Worm (Caenorhabditis elegans) whole organism, L3 larva: ENCODE results near the gene Y54G11A.4.

Source experiments
- R02D3.7 ChIP-seq: fragments of 150-350 bp; optimal IDR thresholded peaks from 2 replicates; lab custom pipeline; 2014; ENCODE audit warnings: missing biosample characterization, missing genetic modification characterization
- ZK546.5 ChIP-seq: sonication (generic microtip); optimal IDR thresholded peaks from 2 replicates; lab custom pipeline; 2017; ENCODE audit warnings: missing biosample characterization, missing genetic modification characterization
- aly-2 ChIP-seq: fragments of 150-350 bp; optimal IDR thresholded peaks from 2 replicates; lab custom pipeline; 2014; ENCODE audit warnings: missing biosample characterization, missing genetic modification characterization
- ama-1 ChIP-seq: fragments of 150-350 bp; optimal IDR thresholded peaks from 2 replicates; lab custom pipeline; 2018
- ceh-16 ChIP-seq: sonication (generic microtip); optimal IDR thresholded peaks from 2 replicates; lab custom pipeline; 2017; ENCODE audit warnings: missing biosample characterization, missing genetic modification characterization
- ceh-28 ChIP-seq: fragments of 150-350 bp; optimal IDR thresholded peaks from 2 replicates; lab custom pipeline; 2014; ENCODE audit warnings: missing biosample characterization, missing genetic modification reagents, missing genetic modification characterization
- ceh-82 ChIP-seq: fragments of 150-350 bp; optimal IDR thresholded peaks from 2 replicates; lab custom pipeline; 2014; ENCODE audit warnings: missing biosample characterization, missing genetic modification characterization
- ceh-9 ChIP-seq: sonication (generic microtip); optimal IDR thresholded peaks from 2 replicates; lab custom pipeline; 2018; ENCODE audit warnings: missing biosample characterization, missing genetic modification characterization
- daf-12 ChIP-seq: fragments of 150-350 bp; optimal IDR thresholded peaks from 2 replicates; lab custom pipeline; 2014; ENCODE audit warnings: missing biosample characterization, missing genetic modification reagents, missing genetic modification characterization
- egl-27 ChIP-seq: sonication (generic microtip); optimal IDR thresholded peaks from 4 replicates; lab custom pipeline; 2017; ENCODE audit warnings: missing biosample characterization, missing genetic modification reagents, missing genetic modification characterization
- egl-5 ChIP-seq: fragments of 150-350 bp; optimal IDR thresholded peaks from 2 replicates; lab custom pipeline; 2017; ENCODE audit warnings: missing biosample characterization, missing genetic modification reagents, missing genetic modification characterization, inconsistent platforms
- elt-1 ChIP-seq: fragments of 150-350 bp; optimal IDR thresholded peaks from 2 replicates; lab custom pipeline; 2014; ENCODE audit warnings: missing biosample characterization, missing genetic modification characterization
- elt-2 ChIP-seq: sonication (generic microtip); optimal IDR thresholded peaks from 2 replicates; lab custom pipeline; 2016; ENCODE audit warnings: missing genetic modification reagents, mild to moderate bottlenecking, missing genetic modification characterization, missing compliant biosample characterization
- elt-3 ChIP-seq, 3 experiments: fragments of 150-350 bp in 1 of 3; sonication (generic microtip) in 2 of 3; optimal IDR thresholded peaks; 2 replicates in 2 of 3; 4 replicates in 1 of 3; lab custom pipeline; 2014 to 2017; ENCODE audit warnings: missing biosample characterization in 3 of 3, missing genetic modification characterization in 3 of 3
- eor-1 ChIP-seq, 2 experiments: fragments of 150-350 bp; optimal IDR thresholded peaks; 2 replicates each; lab custom pipeline; 2014 to 2018; ENCODE audit warnings: missing biosample characterization in 2 of 2, missing genetic modification characterization in 2 of 2
- fkh-10 ChIP-seq: sonication (generic microtip); optimal IDR thresholded peaks from 2 replicates; lab custom pipeline; 2017; ENCODE audit warnings: missing biosample characterization, missing genetic modification reagents, missing genetic modification characterization
- fkh-2 ChIP-seq: fragments of 150-350 bp; optimal IDR thresholded peaks from 2 replicates; lab custom pipeline; 2014; ENCODE audit warnings: missing biosample characterization, missing genetic modification reagents, missing genetic modification characterization
- fos-1 ChIP-seq: fragments of 150-350 bp; optimal IDR thresholded peaks from 2 replicates; lab custom pipeline; 2014; ENCODE audit warnings: missing biosample characterization, missing genetic modification characterization
- hmg-11 ChIP-seq: sonication (generic microtip); optimal IDR thresholded peaks from 2 replicates; lab custom pipeline; 2016; ENCODE audit warnings: missing genetic modification characterization, missing compliant biosample characterization
- jun-1 ChIP-seq: fragments of 150-350 bp; optimal IDR thresholded peaks from 2 replicates; lab custom pipeline; 2014; ENCODE audit warnings: missing biosample characterization, missing genetic modification reagents, missing genetic modification characterization
- lin-15B ChIP-seq: fragments of 150-350 bp; optimal IDR thresholded peaks from 2 replicates; lab custom pipeline; 2014; ENCODE audit warnings: missing biosample characterization, missing genetic modification characterization
- lin-39 ChIP-seq: fragments of 150-350 bp; optimal IDR thresholded peaks from 2 replicates; lab custom pipeline; 2018; ENCODE audit warnings: missing biosample characterization, missing genetic modification reagents, missing genetic modification characterization
- lsy-12 ChIP-seq: sonication (generic microtip); optimal IDR thresholded peaks from 2 replicates; lab custom pipeline; 2016; ENCODE audit warnings: mild to moderate bottlenecking, missing genetic modification characterization, missing compliant biosample characterization
- mdl-1 ChIP-seq: fragments of 150-350 bp; optimal IDR thresholded peaks from 2 replicates; lab custom pipeline; 2014; ENCODE audit warnings: missing biosample characterization, missing genetic modification characterization
- mml-1 ChIP-seq: fragments of 150-350 bp; sonication (generic microtip); optimal IDR thresholded peaks from 3 replicates; lab custom pipeline; 2014; ENCODE audit warnings: missing biosample characterization, missing genetic modification characterization
- nfya-1 ChIP-seq: sonication (generic microtip); optimal IDR thresholded peaks from 2 replicates; lab custom pipeline; 2017; ENCODE audit warnings: missing genetic modification characterization, mild to moderate bottlenecking, missing compliant biosample characterization, antibody characterized with exemption, moderate library complexity; ENCODE audit not compliant: insufficient read depth
- nhr-11 ChIP-seq: fragments of 150-350 bp; optimal IDR thresholded peaks from 2 replicates; lab custom pipeline; 2014; ENCODE audit warnings: missing biosample characterization, missing genetic modification characterization
- nhr-12 ChIP-seq: fragments of 150-350 bp; optimal IDR thresholded peaks from 2 replicates; lab custom pipeline; 2014; ENCODE audit warnings: missing biosample characterization, missing genetic modification characterization
- nhr-23 ChIP-seq: fragments of 150-350 bp; optimal IDR thresholded peaks from 2 replicates; lab custom pipeline; 2014; ENCODE audit warnings: missing biosample characterization, missing genetic modification reagents, missing genetic modification characterization
- nhr-237 ChIP-seq: fragments of 150-350 bp; optimal IDR thresholded peaks from 2 replicates; lab custom pipeline; 2014; ENCODE audit warnings: missing biosample characterization, missing genetic modification characterization
- nhr-25 ChIP-seq: sonication (generic microtip); optimal IDR thresholded peaks from 2 replicates; lab custom pipeline; 2017; ENCODE audit warnings: missing biosample characterization, missing genetic modification characterization
- nhr-28 ChIP-seq: fragments of 150-350 bp; optimal IDR thresholded peaks from 2 replicates; lab custom pipeline; 2014; ENCODE audit warnings: missing biosample characterization, missing genetic modification characterization
- nhr-43 ChIP-seq: sonication (generic microtip); optimal IDR thresholded peaks from 2 replicates; lab custom pipeline; 2016; ENCODE audit warnings: mild to moderate bottlenecking, missing genetic modification characterization, missing compliant biosample characterization; ENCODE audit not compliant: poor library complexity, severe bottlenecking
- nhr-67 ChIP-seq: fragments of 150-350 bp; optimal IDR thresholded peaks from 2 replicates; lab custom pipeline; 2014; ENCODE audit warnings: missing biosample characterization, missing genetic modification characterization
- nhr-76 ChIP-seq: fragments of 150-350 bp; sonication (generic microtip); optimal IDR thresholded peaks from 5 replicates; lab custom pipeline; 2014; ENCODE audit warnings: missing biosample characterization, missing genetic modification characterization
- nhr-77 ChIP-seq: fragments of 150-350 bp; optimal IDR thresholded peaks from 2 replicates; lab custom pipeline; 2014; ENCODE audit warnings: missing biosample characterization, missing genetic modification characterization
- pha-4 ChIP-seq: fragments of 150-350 bp; optimal IDR thresholded peaks from 2 replicates; lab custom pipeline; 2014; ENCODE audit warnings: missing biosample characterization, missing genetic modification reagents, missing genetic modification characterization
- pqm-1 ChIP-seq: fragments of 150-350 bp; optimal IDR thresholded peaks from 2 replicates; lab custom pipeline; 2017; ENCODE audit warnings: missing biosample characterization, missing genetic modification characterization, inconsistent platforms
- sea-2 ChIP-seq: fragments of 150-350 bp; sonication (generic microtip); optimal IDR thresholded peaks from 4 replicates; lab custom pipeline; 2014; ENCODE audit warnings: missing biosample characterization, missing genetic modification reagents, missing genetic modification characterization
- skn-1 ChIP-seq: fragments of 150-350 bp; optimal IDR thresholded peaks from 2 replicates; lab custom pipeline; 2014; ENCODE audit warnings: missing biosample characterization, missing genetic modification characterization
- snpc-4 ChIP-seq: fragments of 150-350 bp; optimal IDR thresholded peaks from 2 replicates; lab custom pipeline; 2014; ENCODE audit warnings: missing biosample characterization, missing genetic modification characterization
- tbx-2 ChIP-seq: sonication (generic microtip); optimal IDR thresholded peaks from 2 replicates; lab custom pipeline; 2016; ENCODE audit warnings: mild to moderate bottlenecking, missing genetic modification characterization, missing compliant biosample characterization
- unc-39 ChIP-seq: sonication (generic microtip); optimal IDR thresholded peaks from 4 replicates; lab custom pipeline; 2017; ENCODE audit warnings: missing biosample characterization, missing genetic modification characterization
- unc-62 ChIP-seq: fragments of 150-350 bp; sonication (generic microtip); optimal IDR thresholded peaks from 4 replicates; lab custom pipeline; 2014; ENCODE audit warnings: missing biosample characterization, missing genetic modification reagents, missing genetic modification characterization
- zag-1 ChIP-seq: fragments of 150-350 bp; optimal IDR thresholded peaks from 2 replicates; lab custom pipeline; 2014; ENCODE audit warnings: missing biosample characterization, missing genetic modification characterization
- ztf-11 ChIP-seq: fragments of 150-350 bp; optimal IDR thresholded peaks from 2 replicates; lab custom pipeline; 2014; ENCODE audit warnings: missing biosample characterization, missing genetic modification characterization
- ztf-4 ChIP-seq: fragments of 150-350 bp; optimal IDR thresholded peaks from 2 replicates; lab custom pipeline; 2014; ENCODE audit warnings: missing biosample characterization, missing genetic modification characterization

Gene Y54G11A.4

ce11 chrII:14292519-14292918 lies at the start of gene Y54G11A.4:
Y54G11A.4 (plus strand) TSS chrII:14292819.
- TF ChIP-seq fkh-2 (tag; lab: Kevin White, UChicago) (no peak), pha-4 (tag; lab: Kevin White, UChicago) (peak; percentile 40)

- TF ChIP-seq hmg-11 (tag; lab: Kevin White, UChicago) (no peak), daf-12 (tag; lab: Kevin White, UChicago) (no peak)
Observed at ce11 chrII:14243503-14243902, 49.1 kb upstream of the Y54G11A.4 start, which contains the start of gene jmjd-2. jmjd-2 (minus strand) TSS chrII:14243603.

- TF ChIP-seq daf-12 (tag; lab: Kevin White, UChicago) = no peak
- TF ChIP-seq mdl-1 = peak; percentile 35
- TF ChIP-seq nhr-25 (tag; lab: Kevin White, UChicago) = peak; percentile 47
- TF ChIP-seq nhr-11 (tag; lab: Kevin White, UChicago) = no peak
- TF ChIP-seq zag-1 (tag; lab: Kevin White, UChicago) = no peak
- no peak for TF ChIP-seq ztf-4 (tag; lab: Kevin White, UChicago)
- no peak for TF ChIP-seq elt-3 (tag; optimal IDR thresholded peaks at IDR 0.05; lab: Kevin White, UChicago)
- no peak for TF ChIP-seq eor-1 (tag; optimal IDR thresholded peaks at IDR 0.05; lab: Kevin White, UChicago)
- TF ChIP-seq pqm-1 = no peak
- no peak for TF ChIP-seq egl-27 (tag; lab: Kevin White, UChicago)
- TF ChIP-seq ztf-11 = no peak
- TF ChIP-seq mml-1 (tag; lab: Kevin White, UChicago) = no peak
- TF ChIP-seq pha-4 (tag; lab: Kevin White, UChicago) = peak; percentile 74
- TF ChIP-seq nfya-1 = peak; percentile 82
- TF ChIP-seq unc-62 (GFP tag; lab: Kevin White, UChicago) = no peak
- no peak for TF ChIP-seq nhr-77
- peak; percentile 32 for TF ChIP-seq fkh-10
- TF ChIP-seq nhr-12 (tag; lab: Kevin White, UChicago) = no peak
- TF ChIP-seq nhr-76 (tag; lab: Kevin White, UChicago) = no peak
- no peak for TF ChIP-seq sea-2 (GFP tag; lab: Kevin White, UChicago)
- TF ChIP-seq nhr-23 (tag; lab: Kevin White, UChicago) = peak; percentile 22
- peak; percentile 45 for TF ChIP-seq skn-1 (tag; lab: Kevin White, UChicago)
- TF ChIP-seq elt-1 (tag; lab: Kevin White, UChicago) = peak; percentile 19
- TF ChIP-seq nhr-237 (tag; lab: Kevin White, UChicago) = no peak
- TF ChIP-seq lin-39 (tag; lab: Kevin White, UChicago) = peak; percentile 66
- peak; percentile 20 for TF ChIP-seq snpc-4 (tag; lab: Kevin White, UChicago)
- TF ChIP-seq aly-2 (tag; lab: Kevin White, UChicago) = no peak
- peak; percentile 11 for TF ChIP-seq jun-1
- TF ChIP-seq fos-1 (tag; lab: Kevin White, UChicago) = no peak
- no peak for TF ChIP-seq nhr-67 (tag; lab: Kevin White, UChicago)
- TF ChIP-seq lsy-12 = no peak
- no peak for TF ChIP-seq ZK546.5
- TF ChIP-seq nhr-43 (tag; lab: Kevin White, UChicago) = no peak
- TF ChIP-seq R02D3.7 (tag; lab: Kevin White, UChicago) = no peak
- no peak for TF ChIP-seq unc-39
- TF ChIP-seq egl-5 (tag; lab: Kevin White, UChicago) = no peak
- TF ChIP-seq ceh-28 (tag; lab: Kevin White, UChicago) = no peak
- TF ChIP-seq ceh-82 = no peak
- no peak for TF ChIP-seq ceh-9
- TF ChIP-seq ama-1 (lab: Kevin White, UChicago) = no peak
- peak; percentile 88 for TF ChIP-seq hmg-11 (tag; lab: Kevin White, UChicago)
- TF ChIP-seq ceh-16 (tag; lab: Kevin White, UChicago) = no peak
- no peak for TF ChIP-seq tbx-2 (tag; lab: Kevin White, UChicago)
- TF ChIP-seq elt-2 = peak; percentile 40
- no peak for TF ChIP-seq nhr-28 (tag; lab: Kevin White, UChicago)
- peak; percentile 71 for TF ChIP-seq lin-15B (tag; lab: Kevin White, UChicago)
- no peak for TF ChIP-seq fkh-2 (tag; lab: Kevin White, UChicago)
Observed at ce11 chrII:14244457-14245254, 48.0 kb upstream of the Y54G11A.4 start.
